Fruit fly (Drosophila melanogaster) whole organism, embryonic: Measurements from ENCODE around the gene Tengl1.

ENCODE experiments used
- Antp ChIP-seq: fragments of 200-800 bp; sonication (Bioruptor generic); optimal IDR thresholded peaks from 3 replicates; lab custom pipeline; 2016; ENCODE audit warnings: missing biosample characterization, missing genetic modification characterization
- CG10209 ChIP-seq: fragments of 200-800 bp; sonication (Bioruptor generic); optimal IDR thresholded peaks from 3 replicates; lab custom pipeline; 2017; ENCODE audit warnings: missing biosample characterization, mild to moderate bottlenecking, missing genetic modification characterization, missing genetic modification reagents
- CG10366 ChIP-seq: fragments of 200-800 bp; sonication (Bioruptor generic); IDR thresholded peaks from 2 replicates; pipeline ENCODE4 v1.3.6; 2022; ENCODE audit warnings: missing biosample characterization, missing genetic modification characterization
- CG10654 ChIP-seq: fragments of 200-800 bp; sonication (Bioruptor generic); optimal IDR thresholded peaks from 2 replicates; lab custom pipeline; 2016; ENCODE audit warnings: missing biosample characterization, missing genetic modification characterization
- CG13424 ChIP-seq: fragments of 200-800 bp; sonication (Bioruptor generic); optimal IDR thresholded peaks from 2 replicates; lab custom pipeline; 2019; ENCODE audit warnings: missing biosample characterization, mild to moderate bottlenecking, missing genetic modification characterization, moderate library complexity
- CG14710 ChIP-seq: fragments of 200-800 bp; sonication (Bioruptor generic); optimal IDR thresholded peaks from 3 replicates; lab custom pipeline; 2019; ENCODE audit warnings: missing biosample characterization, mild to moderate bottlenecking, missing genetic modification characterization, moderate library complexity
- CG15269 ChIP-seq: fragments of 200-800 bp; sonication (Bioruptor generic); optimal IDR thresholded peaks from 2 replicates; lab custom pipeline; 2018; ENCODE audit warnings: missing biosample characterization, mild to moderate bottlenecking, missing genetic modification characterization, moderate library complexity
- CG1647 ChIP-seq: fragments of 200-800 bp; sonication (Bioruptor generic); optimal IDR thresholded peaks from 3 replicates; lab custom pipeline; 2016; ENCODE audit warnings: missing biosample characterization, missing genetic modification characterization
- CG17359 ChIP-seq: fragments of 200-800 bp; sonication (Bioruptor generic); optimal IDR thresholded peaks from 3 replicates; lab custom pipeline; 2018; ENCODE audit warnings: missing biosample characterization, mild to moderate bottlenecking, missing genetic modification characterization, moderate library complexity
- CG17612 ChIP-seq: fragments of 200-800 bp; sonication (Bioruptor generic); IDR thresholded peaks from 2 replicates; pipeline ENCODE4 v1.3.6; 2022; ENCODE audit warnings: missing biosample characterization, missing genetic modification characterization
- CG2199 ChIP-seq: fragments of 200-800 bp; sonication (Bioruptor generic); IDR thresholded peaks from 3 replicates; pipeline ENCODE4 v1.3.6; 2022; ENCODE audit warnings: missing biosample characterization, missing genetic modification characterization
- CG2712 ChIP-seq: fragments of 200-800 bp; optimal IDR thresholded peaks from 3 replicates; lab custom pipeline; 2019; ENCODE audit warnings: missing biosample characterization, mild to moderate bottlenecking, missing genetic modification characterization, moderate library complexity
- CG4820 ChIP-seq: fragments of 200-800 bp; sonication (Bioruptor generic); optimal IDR thresholded peaks from 3 replicates; lab custom pipeline; 2016; ENCODE audit warnings: missing biosample characterization, missing genetic modification characterization
- CG8089 ChIP-seq: fragments of 200-800 bp; sonication (Bioruptor generic); optimal IDR thresholded peaks from 3 replicates; lab custom pipeline; 2016; ENCODE audit warnings: missing biosample characterization, missing genetic modification characterization
- CoRest ChIP-seq: fragments of 200-800 bp; sonication (Bioruptor generic); optimal IDR thresholded peaks from 3 replicates; lab custom pipeline; 2018; ENCODE audit warnings: missing biosample characterization, mild to moderate bottlenecking, missing genetic modification characterization, moderate library complexity
- Drgx ChIP-seq: fragments of 200-800 bp; sonication (Bioruptor generic); IDR thresholded peaks from 2 replicates; pipeline ENCODE4 v1.3.6; 2022; ENCODE audit warnings: missing biosample characterization, missing genetic modification characterization
- ERR ChIP-seq: fragments of 200-800 bp; sonication (Bioruptor generic); optimal IDR thresholded peaks from 2 replicates; lab custom pipeline; 2016; ENCODE audit warnings: missing biosample characterization, missing genetic modification characterization
- Elba2 ChIP-seq: fragments of 200-800 bp; sonication (Bioruptor generic); optimal IDR thresholded peaks from 3 replicates; lab custom pipeline; 2016; ENCODE audit warnings: missing biosample characterization, missing genetic modification characterization
- Hr51 ChIP-seq, 2 experiments: fragments of 200-800 bp; sonication (Bioruptor generic); optimal IDR thresholded peaks; 2 replicates in 1 of 2; 3 replicates in 1 of 2; lab custom pipeline; 2016 to 2018; ENCODE audit warnings: missing biosample characterization in 2 of 2, missing genetic modification characterization in 2 of 2, mild to moderate bottlenecking in 1 of 2, moderate library complexity in 1 of 2
- Lhr ChIP-seq: fragments of 200-800 bp; sonication (Bioruptor generic); optimal IDR thresholded peaks from 3 replicates; lab custom pipeline; 2017; ENCODE audit warnings: mild to moderate bottlenecking, missing biosample characterization, missing genetic modification reagents, missing genetic modification characterization
- Mes4 ChIP-seq: fragments of 200-800 bp; sonication (Bioruptor generic); optimal IDR thresholded peaks from 2 replicates; lab custom pipeline; 2016; ENCODE audit warnings: missing biosample characterization, missing genetic modification characterization
- Nf-YC ChIP-seq: fragments of 200-800 bp; optimal IDR thresholded peaks from 3 replicates; lab custom pipeline; 2019; ENCODE audit warnings: missing biosample characterization, mild to moderate bottlenecking, missing genetic modification characterization, moderate library complexity
- Oli ChIP-seq: fragments of 200-800 bp; sonication (Bioruptor generic); optimal IDR thresholded peaks from 2 replicates; lab custom pipeline; 2018; ENCODE audit warnings: missing biosample characterization, mild to moderate bottlenecking, missing genetic modification characterization, moderate library complexity
- Opbp ChIP-seq: fragments of 200-800 bp; sonication (Bioruptor generic); IDR thresholded peaks from 3 replicates; pipeline ENCODE4 v1.3.6; 2022; ENCODE audit warnings: missing biosample characterization, missing genetic modification characterization; ENCODE audit not compliant: partially characterized antibody
- Sry-β ChIP-seq: fragments of 200-800 bp; sonication (Bioruptor generic); optimal IDR thresholded peaks from 2 replicates; lab custom pipeline; 2018; ENCODE audit warnings: missing biosample characterization, mild to moderate bottlenecking, missing genetic modification characterization, moderate library complexity
- Xbp1 ChIP-seq: fragments of 200-800 bp; sonication (Bioruptor generic); optimal IDR thresholded peaks from 3 replicates; lab custom pipeline; 2016; ENCODE audit warnings: missing biosample characterization, mild to moderate bottlenecking, missing genetic modification characterization
- amos ChIP-seq: fragments of 200-800 bp; sonication (Bioruptor generic); IDR thresholded peaks from 2 replicates; pipeline ENCODE4 v1.3.6; 2022; ENCODE audit warnings: missing biosample characterization, missing genetic modification characterization; ENCODE audit not compliant: partially characterized antibody
- chif ChIP-seq, 2 experiments: fragments of 200-800 bp; sonication (Bioruptor generic); optimal IDR thresholded peaks; 3 replicates each; lab custom pipeline; 2016; ENCODE audit warnings: missing biosample characterization in 2 of 2, missing genetic modification characterization in 2 of 2
- ci ChIP-seq: fragments of 200-800 bp; sonication (Bioruptor generic); IDR thresholded peaks from 3 replicates; pipeline ENCODE4 v1.3.6; 2022; ENCODE audit warnings: missing biosample characterization, missing genetic modification characterization
- dimm ChIP-seq: fragments of 200-800 bp; sonication (Bioruptor generic); IDR thresholded peaks from 2 replicates; pipeline ENCODE4 v1.3.6; 2022; ENCODE audit warnings: missing biosample characterization, missing genetic modification characterization
- emc ChIP-seq: fragments of 200-800 bp; sonication (Bioruptor generic); optimal IDR thresholded peaks from 2 replicates; lab custom pipeline; 2016; ENCODE audit warnings: missing biosample characterization, missing genetic modification characterization
- en ChIP-seq: fragments of 200-800 bp; sonication (Bioruptor generic); optimal IDR thresholded peaks from 2 replicates; lab custom pipeline; 2016; ENCODE audit warnings: missing biosample characterization, missing genetic modification characterization
- fd64A ChIP-seq: fragments of 200-800 bp; sonication (Bioruptor generic); optimal IDR thresholded peaks from 3 replicates; lab custom pipeline; 2018; ENCODE audit warnings: missing biosample characterization, mild to moderate bottlenecking, missing genetic modification characterization
- fd96Cb ChIP-seq: fragments of 200-800 bp; sonication (Bioruptor generic); optimal IDR thresholded peaks from 2 replicates; lab custom pipeline; 2018; ENCODE audit warnings: missing biosample characterization, mild to moderate bottlenecking, missing genetic modification characterization, moderate library complexity
- gfzf ChIP-seq: fragments of 200-800 bp; sonication (Bioruptor generic); optimal IDR thresholded peaks from 2 replicates; lab custom pipeline; 2016; ENCODE audit warnings: missing biosample characterization, mild to moderate bottlenecking, missing genetic modification characterization, moderate library complexity
- grn ChIP-seq: fragments of 200-800 bp; sonication (Bioruptor generic); optimal IDR thresholded peaks from 3 replicates; lab custom pipeline; 2017; ENCODE audit warnings: missing biosample characterization, missing genetic modification characterization
- gsb ChIP-seq: fragments of 200-800 bp; sonication (Bioruptor generic); IDR thresholded peaks from 2 replicates; pipeline ENCODE4 v1.3.6; 2022; ENCODE audit warnings: missing biosample characterization, missing genetic modification characterization
- insv ChIP-seq, 2 experiments: fragments of 200-800 bp; sonication (Bioruptor generic); optimal IDR thresholded peaks; 3 replicates each; lab custom pipeline; 2016 to 2018; ENCODE audit warnings: missing biosample characterization in 2 of 2, missing genetic modification characterization in 2 of 2
- jumu ChIP-seq: fragments of 200-800 bp; sonication (Bioruptor generic); optimal IDR thresholded peaks from 3 replicates; lab custom pipeline; 2016; ENCODE audit warnings: missing biosample characterization, missing genetic modification characterization
- luna ChIP-seq: fragments of 200-800 bp; sonication (Bioruptor generic); optimal IDR thresholded peaks from 2 replicates; lab custom pipeline; 2016; ENCODE audit warnings: missing biosample characterization, missing genetic modification characterization
- nau ChIP-seq: fragments of 200-800 bp; sonication (Bioruptor generic); optimal IDR thresholded peaks from 3 replicates; lab custom pipeline; 2017; ENCODE audit warnings: missing biosample characterization, mild to moderate bottlenecking, missing genetic modification characterization, missing genetic modification reagents
- nerfin-1 ChIP-seq: fragments of 200-800 bp; sonication (Bioruptor generic); optimal IDR thresholded peaks from 3 replicates; lab custom pipeline; 2019; ENCODE audit warnings: missing biosample characterization, mild to moderate bottlenecking, missing genetic modification characterization, moderate library complexity
- phol ChIP-seq: fragments of 200-800 bp; sonication (Bioruptor generic); optimal IDR thresholded peaks from 3 replicates; lab custom pipeline; 2018; ENCODE audit warnings: missing biosample characterization, mild to moderate bottlenecking, missing genetic modification characterization, moderate library complexity
- prd ChIP-seq, 3 experiments: fragments of >200 bp in 2 of 3; fragments of 200-800 bp in 1 of 3; sonication (Bioruptor generic) in 1 of 3; optimal IDR thresholded peaks in 2 of 3; IDR thresholded peaks in 1 of 3; 2 replicates in 2 of 3; 3 replicates in 1 of 3; pipeline versions ENCODE4 v1.3.6 to Lab custom; 2017 to 2022; ENCODE audit warnings: missing biosample characterization in 1 of 3, missing genetic modification characterization in 1 of 3
- rib ChIP-seq: fragments of 200-800 bp; sonication (Bioruptor generic); IDR thresholded peaks from 2 replicates; pipeline ENCODE4 v1.3.6; 2022; ENCODE audit warnings: missing biosample characterization, missing genetic modification characterization
- sens-2 ChIP-seq: fragments of 200-800 bp; sonication (Bioruptor generic); IDR thresholded peaks from 2 replicates; pipeline ENCODE4 v1.3.6; 2022; ENCODE audit warnings: missing biosample characterization, missing genetic modification characterization
- sna ChIP-seq: fragments of 200-800 bp; sonication (Bioruptor generic); IDR thresholded peaks from 2 replicates; pipeline ENCODE4 v1.3.6; 2022; ENCODE audit warnings: missing biosample characterization, missing genetic modification characterization; ENCODE audit not compliant: partially characterized antibody
- wor ChIP-seq: fragments of 200-800 bp; sonication (Bioruptor generic); IDR thresholded peaks from 2 replicates; pipeline ENCODE4 v1.3.6; 2022; ENCODE audit warnings: missing biosample characterization, missing genetic modification characterization

The Tengl1 gene

DNA sequence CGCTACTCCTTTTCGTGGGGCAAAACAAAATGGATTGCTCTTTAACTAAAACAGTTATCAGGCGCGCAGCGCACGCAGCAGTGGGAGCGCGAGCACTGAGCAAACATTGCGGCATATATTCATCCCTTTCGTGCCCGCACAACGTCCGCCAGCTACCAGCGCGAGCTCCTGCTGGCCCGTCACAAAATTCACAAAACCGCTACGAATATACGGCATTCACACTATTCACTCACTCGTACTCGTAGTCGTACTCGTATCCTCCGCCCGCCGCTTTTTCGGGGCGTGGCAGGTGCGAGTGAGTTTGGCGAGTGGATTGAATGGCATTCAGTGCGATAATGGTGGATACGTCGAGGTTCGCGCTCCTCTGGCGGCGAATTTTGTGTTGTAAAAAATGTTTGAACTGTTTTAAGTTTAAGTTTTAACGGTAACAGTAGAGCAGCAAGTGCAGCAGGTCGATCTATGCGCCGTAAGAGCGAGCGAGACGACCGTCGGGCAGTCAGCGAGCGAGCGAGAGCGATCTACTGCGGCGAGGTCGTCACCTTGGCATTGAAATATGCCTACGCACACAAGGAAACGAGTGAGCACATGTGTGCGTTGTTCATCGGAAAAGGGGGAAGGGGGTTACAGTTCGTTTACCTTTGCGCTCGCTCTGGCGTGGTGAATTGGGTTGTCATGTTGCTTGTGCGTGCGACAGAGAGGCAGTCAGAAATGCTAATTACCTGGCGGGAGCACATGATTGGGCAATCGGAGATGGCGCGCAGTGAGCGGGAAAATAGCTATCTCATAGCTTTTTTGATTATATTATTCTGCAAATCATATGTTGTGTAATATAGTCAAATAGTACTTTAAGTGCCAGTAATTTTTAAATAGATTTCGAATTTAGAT lies 43.6 kb downstream of the Tengl1 start (continued):
- TF ChIP-seq wor (no peak), nau (GFP tag; lab: Kevin White, UChicago) (no peak), Drgx (GFP tag; lab: Robert Waterston, UW) (no peak), Hr51 (GFP tag; optimal IDR thresholded peaks at IDR 0.05; lab: Kevin White, UChicago) (peak in 1 of 2 experiments; percentile 59), Opbp (GFP tag; lab: Robert Waterston, UW) (no peak), CG17612 (GFP tag; lab: Robert Waterston, UW) (no peak), CG8089 (GFP tag; lab: Kevin White, UChicago) (peak; percentile 16), gfzf (GFP tag; lab: Kevin White, UChicago) (no peak), CG2199 (no peak), CoRest (peak; percentile 67), grn (GFP tag; lab: Kevin White, UChicago) (no peak), CG1647 (GFP tag; lab: Kevin White, UChicago) (no peak), fd64A (GFP tag; lab: Kevin White, UChicago) (peak; percentile 66), prd (optimal IDR thresholded peaks at IDR 0.05; lab: Kevin White, UChicago) (no peak), prd (GFP tag; IDR thresholded peaks at IDR 0.05; lab: Robert Waterston, UW) (no peak), en (GFP tag; lab: Kevin White, UChicago) (no peak), CG10209 (GFP tag; lab: Kevin White, UChicago) (peak; percentile 69), phol (tag; lab: Kevin White, UChicago) (peak; percentile 54), Antp (GFP tag; lab: Kevin White, UChicago) (peak; percentile 18), luna (GFP tag; lab: Kevin White, UChicago) (peak; percentile 19), nerfin-1 (tag; lab: Kevin White, UChicago) (peak; percentile 40), Sry-β (GFP tag; lab: Kevin White, UChicago) (peak; percentile 97), amos (GFP tag; lab: Robert Waterston, UW) (no peak), chif (GFP tag; optimal IDR thresholded peaks at IDR 0.05; lab: Kevin White, UChicago) (peak; percentile 9 to 10), emc (no peak), CG15269 (tag; lab: Kevin White, UChicago) (peak; percentile 64), gsb (GFP tag; lab: Robert Waterston, UW) (no peak), CG14710 (tag; lab: Kevin White, UChicago) (peak; percentile 38), CG10366 (GFP tag; lab: Robert Waterston, UW) (no peak), ci (GFP tag; lab: Robert Waterston, UW) (no peak), Elba2 (GFP tag; lab: Kevin White, UChicago) (no peak), Oli (tag; lab: Kevin White, UChicago) (peak; percentile 60), insv (GFP tag; optimal IDR thresholded peaks at IDR 0.05; lab: Kevin White, UChicago) (peak in 1 of 2 experiments; percentile 56), Lhr (GFP tag; lab: Kevin White, UChicago) (peak; percentile 100), jumu (GFP tag; lab: Kevin White, UChicago) (no peak), CG10654 (GFP tag; lab: Kevin White, UChicago) (no peak), CG2712 (tag; lab: Kevin White, UChicago) (peak; percentile 69), CG17359 (tag; lab: Kevin White, UChicago) (peak; percentile 44), rib (no peak), Mes4 (no peak), ERR (GFP tag; lab: Kevin White, UChicago) (peak; percentile 81), sens-2 (no peak), dimm (GFP tag; lab: Robert Waterston, UW) (no peak), CG13424 (tag; lab: Kevin White, UChicago) (peak; percentile 64), sna (GFP tag; lab: Robert Waterston, UW) (no peak), CG4820 (GFP tag; lab: Kevin White, UChicago) (peak; percentile 51), fd96Cb (tag; lab: Kevin White, UChicago) (no peak), Nf-YC (peak; percentile 87), Xbp1 (GFP tag; lab: Kevin White, UChicago) (peak; percentile 59)
